Fruit fly (Drosophila melanogaster): ENCODE data around the gene Arp10.

The Arp10 gene

dm6 chrX:19595862-19596261, 50.1 kb downstream of the Arp10 start:
- no peak for TF ChIP-seq CG17801 (GFP tag; optimal IDR thresholded peaks at IDR 0.05; ENCODE audit: partially characterized antibody)
